Fruit fly (Drosophila melanogaster) whole organism, adult: ENCODE measurements around the gene spdi.
"Not testable (repeated sequence)": the region's sequence is repeated elsewhere in the genome, so short reads cannot be mapped to it uniquely, and the experiment has no call there.

Experiments
- CG12768 ChIP-seq: fragments of 200-800 bp; sonication (Bioruptor generic); optimal IDR thresholded peaks from 2 replicates; lab custom pipeline; 2017; ENCODE audit warnings: missing biosample characterization, missing genetic modification characterization, mild to moderate bottlenecking, moderate library complexity, missing genetic modification reagents
- CG14711 ChIP-seq: fragments of 200-800 bp; sonication (Bioruptor generic); optimal IDR thresholded peaks from 2 replicates; lab custom pipeline; 2018; ENCODE audit warnings: missing biosample characterization, mild to moderate bottlenecking, missing genetic modification characterization, moderate library complexity
- CG33017 ChIP-seq: fragments of 200-800 bp; sonication (Bioruptor generic); optimal IDR thresholded peaks from 2 replicates; lab custom pipeline; 2018; ENCODE audit warnings: missing biosample characterization, mild to moderate bottlenecking, missing genetic modification characterization, moderate library complexity
- CG5204 ChIP-seq: fragments of 200-800 bp; sonication (Bioruptor generic); optimal IDR thresholded peaks from 2 replicates; lab custom pipeline; 2016; ENCODE audit warnings: missing biosample characterization, missing genetic modification characterization
- Crg-1 ChIP-seq: fragments of 200-800 bp; sonication (Bioruptor generic); optimal IDR thresholded peaks from 2 replicates; lab custom pipeline; 2016; ENCODE audit warnings: missing biosample characterization, missing genetic modification characterization
- Mnt ChIP-seq: fragments of 200-800 bp; sonication (Bioruptor generic); optimal IDR thresholded peaks from 2 replicates; lab custom pipeline; 2016; ENCODE audit warnings: missing biosample characterization, mild to moderate bottlenecking, missing genetic modification characterization
- cnc ChIP-seq, 2 experiments: fragments of >200 bp; optimal IDR thresholded peaks; 2 replicates each; lab custom pipeline; 2017
- tj ChIP-seq: fragments of 200-800 bp; sonication (Bioruptor generic); optimal IDR thresholded peaks from 3 replicates; lab custom pipeline; 2017; ENCODE audit warnings: missing biosample characterization, mild to moderate bottlenecking, missing genetic modification characterization, moderate library complexity
- toe ChIP-seq: fragments of 200-800 bp; sonication (Bioruptor generic); optimal IDR thresholded peaks from 2 replicates; lab custom pipeline; 2016; ENCODE audit warnings: missing biosample characterization, missing genetic modification characterization

DNA sequence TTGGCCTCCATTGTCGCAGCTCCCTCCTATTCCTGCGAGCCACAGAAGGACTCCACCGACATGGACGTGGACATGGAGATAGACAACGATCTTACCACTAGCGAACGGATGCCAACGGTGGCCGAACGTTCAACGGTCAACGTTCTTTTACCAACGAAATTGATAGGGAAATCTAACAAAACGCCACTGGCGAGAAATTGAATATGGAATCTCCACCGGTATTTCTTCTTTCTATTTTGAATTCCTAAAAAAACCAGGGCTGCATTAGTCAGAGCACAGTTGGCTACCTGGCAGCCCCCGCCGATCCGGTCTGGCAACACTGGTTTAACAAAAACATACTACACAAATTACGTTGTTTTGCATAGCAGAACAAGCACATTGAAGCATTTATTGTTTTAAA, 24.5 kb upstream of the spdi start, which contains the start of gene CG13367:
- not testable (repeated sequence) for TF ChIP-seq CG5204 (GFP tag; lab: Kevin White, UChicago); Mnt (GFP tag; lab: Kevin White, UChicago); Crg-1 (GFP tag; lab: Kevin White, UChicago); toe (GFP tag; lab: Kevin White, UChicago); CG12768 (GFP tag; lab: Kevin White, UChicago); CG14711; CG33017 (tag; lab: Kevin White, UChicago); tj (GFP tag; lab: Kevin White, UChicago); cnc (optimal IDR thresholded peaks at IDR 0.05; lab: Kevin White, UChicago)
